Worm (Caenorhabditis elegans): ENCODE measurements around the gene W05H5.1.

DNA sequence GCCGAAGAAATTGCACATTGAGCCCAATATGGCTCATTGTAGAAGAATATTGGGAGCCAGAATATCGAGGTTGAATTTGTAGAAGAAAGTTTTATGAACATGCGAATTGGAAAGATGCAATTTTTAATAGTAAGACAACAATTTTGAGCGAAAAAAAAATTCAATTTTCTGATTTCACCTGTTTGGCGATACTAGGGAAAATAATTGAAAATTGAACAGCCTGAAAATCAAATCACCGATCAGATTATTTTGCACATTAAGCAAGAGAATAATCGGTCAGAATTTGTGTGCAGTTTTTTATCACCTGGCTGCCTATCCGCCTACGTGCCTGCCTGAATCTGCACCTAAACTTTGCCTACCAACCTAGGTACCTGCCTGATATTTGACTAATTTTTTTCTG, 24.1 kb downstream of the W05H5.1 start, which contains the start of gene sre-26:
- no peak for TF ChIP-seq pha-4 (GFP tag; IDR thresholded peaks at IDR 0.05)
- TF ChIP-seq pha-4 (tag; optimal IDR thresholded peaks at IDR 0.05) = no peak
- no peak for TF ChIP-seq mep-1 (tag; optimal IDR thresholded peaks at IDR 0.05)
- TF ChIP-seq ceh-82 (tag; optimal IDR thresholded peaks at IDR 0.05) = no peak
- TF ChIP-seq fos-1 (tag; optimal IDR thresholded peaks at IDR 0.05) = no peak
- TF ChIP-seq lsy-2 (tag; optimal IDR thresholded peaks at IDR 0.05) = no peak
- no peak for TF ChIP-seq F37D6.2 (tag; optimal IDR thresholded peaks at IDR 0.05)
- TF ChIP-seq skn-1 (tag; optimal IDR thresholded peaks at IDR 0.05) = no peak
- TF ChIP-seq R02D3.7 (tag; optimal IDR thresholded peaks at IDR 0.05) = no peak
- no peak for TF ChIP-seq nhr-42 (GFP tag; IDR thresholded peaks at IDR 0.05)
- no peak for TF ChIP-seq T26A8.4 (GFP tag; IDR thresholded peaks at IDR 0.05)
- no peak for TF ChIP-seq ZK546.5 (tag; optimal IDR thresholded peaks at IDR 0.05)
- no peak for TF ChIP-seq jun-1 (tag; optimal IDR thresholded peaks at IDR 0.05)
- TF ChIP-seq nhr-6 (tag; optimal IDR thresholded peaks at IDR 0.05) = no peak
- no peak for TF ChIP-seq nhr-237 (tag; optimal IDR thresholded peaks at IDR 0.05)
